Fruit fly (Drosophila melanogaster) ovary, adult (tissue): ENCODE measurements around the gene CG44385.
A peak's percentile ranks its signal among the peaks of the same experiment; 100 is the strongest.

Experiments used
- CG17801 ChIP-seq: fragments of 200-800 bp; optimal IDR thresholded peaks from 2 replicates; lab custom pipeline; 2019; ENCODE audit warnings: missing biosample characterization, mild to moderate bottlenecking, missing genetic modification characterization, moderate library complexity; ENCODE audit not compliant: partially characterized antibody

The CG44385 gene

dm6 chrX:11095276-11095675, 36.9 kb downstream of the CG44385 start:
- no peak for TF ChIP-seq CG17801 (GFP tag; lab: Kevin White, UChicago)

- TF ChIP-seq CG17801 (GFP tag; lab: Kevin White, UChicago): no peak
Measured at dm6 chrX:11092201-11092600, 40.0 kb downstream of the CG44385 start, which contains the start of gene CG2061. TSS of gene CG2061 (plus strand) at chrX:11092492.

dm6 chrX:11090161-11090560, 42.1 kb downstream of the CG44385 start, which contains the start of gene CG2076:
TSS of gene CG2076 (plus strand) at chrX:11090210.
- TF ChIP-seq CG17801 (GFP tag; lab: Kevin White, UChicago): no peak

dm6 chrX:11088778-11089340, 43.4 kb downstream of the CG44385 start, which contains the start of gene Vago:
TSS of gene Vago (plus strand) at chrX:11089290.
- peak; percentile 4 for TF ChIP-seq CG17801 (GFP tag; lab: Kevin White, UChicago)

dm6 chrX:11087384-11087783, 44.8 kb downstream of the CG44385 start:
- TF ChIP-seq CG17801 (GFP tag; lab: Kevin White, UChicago): peak; percentile 0

- no peak for TF ChIP-seq CG17801 (GFP tag; lab: Kevin White, UChicago)
Measured at dm6 chrX:11086250-11086649, 46.0 kb downstream of the CG44385 start, which contains the start of gene sev. TSS of gene sev (minus strand) at chrX:11086299.

- TF ChIP-seq CG17801 (GFP tag; lab: Kevin White, UChicago): peak; percentile 78
Measured at dm6 chrX:11083007-11083406, 49.2 kb downstream of the CG44385 start.

- TF ChIP-seq CG17801 (GFP tag; lab: Kevin White, UChicago): peak; percentile 45
Measured at dm6 chrX:11081834-11082233, 50.4 kb downstream of the CG44385 start.
